Worm (Caenorhabditis elegans): ENCODE measurements around the gene D2089.8.

ce11 chrII:10618157-10618556, 44.4 kb downstream of the D2089.8 start, which contains the start of gene C14A4.13:
- TF ChIP-seq hnd-1 (tag; optimal IDR thresholded peaks at IDR 0.05) (no peak), ama-1 (optimal IDR thresholded peaks at IDR 0.05) (no peak), tra-4 (tag; optimal IDR thresholded peaks at IDR 0.05) (no peak), hmbx-1 (tag; optimal IDR thresholded peaks at IDR 0.05) (no peak), flt-1 (GFP tag; IDR thresholded peaks at IDR 0.05) (no peak), pes-1 (GFP tag; IDR thresholded peaks at IDR 0.05) (no peak), B0310.2 (tag; optimal IDR thresholded peaks at IDR 0.05) (no peak), ceh-36 (tag; optimal IDR thresholded peaks at IDR 0.05) (no peak), F13C5.2 (tag; optimal IDR thresholded peaks at IDR 0.05) (no peak), scrt-1 (GFP tag; IDR thresholded peaks at IDR 0.05) (no peak)

Data from whole organism, early embryonic.